Worm (Caenorhabditis elegans) whole organism, mixed stage, embryonic: ENCODE results near the gene coq-5.

Experiments used
- M03D4.4 ChIP-seq: sonication (generic microtip); optimal IDR thresholded peaks from 2 replicates; lab custom pipeline; 2017; ENCODE audit warnings: mild to moderate bottlenecking, missing genetic modification characterization, missing compliant biosample characterization
- bed-3 ChIP-seq: fragments of 200-800 bp; sonication (Bioruptor generic); optimal IDR thresholded peaks from 3 replicates; lab custom pipeline; 2018; ENCODE audit warnings: mild to moderate bottlenecking, missing genetic modification characterization, moderate library complexity, missing compliant biosample characterization
- blmp-1 ChIP-seq: fragments of 150-350 bp; optimal IDR thresholded peaks from 2 replicates; lab custom pipeline; 2014; ENCODE audit warnings: missing biosample characterization, missing genetic modification characterization
- ceh-39 ChIP-seq: fragments of 150-350 bp; optimal IDR thresholded peaks from 2 replicates; lab custom pipeline; 2014; ENCODE audit warnings: missing biosample characterization, missing genetic modification characterization
- ceh-43 ChIP-seq: fragments of 200-800 bp; sonication (Bioruptor generic); optimal IDR thresholded peaks from 2 replicates; lab custom pipeline; 2018; ENCODE audit warnings: mild to moderate bottlenecking, missing genetic modification characterization, moderate library complexity, missing compliant biosample characterization
- ceh-83 ChIP-seq: fragments of 200-800 bp; sonication (Bioruptor generic); optimal IDR thresholded peaks from 2 replicates; lab custom pipeline; 2018; ENCODE audit warnings: mild to moderate bottlenecking, missing genetic modification characterization, missing compliant biosample characterization
- ces-1 ChIP-seq: fragments of 150-350 bp; optimal IDR thresholded peaks from 2 replicates; lab custom pipeline; 2014; ENCODE audit warnings: missing biosample characterization, missing genetic modification reagents, missing genetic modification characterization
- cnd-1 ChIP-seq: fragments of 200-800 bp; sonication (Bioruptor generic); optimal IDR thresholded peaks from 2 replicates; lab custom pipeline; 2018; ENCODE audit warnings: mild to moderate bottlenecking, missing genetic modification characterization, missing compliant biosample characterization
- drap-1 ChIP-seq: fragments of 200-800 bp; sonication (Bioruptor generic); optimal IDR thresholded peaks from 3 replicates; lab custom pipeline; 2018; ENCODE audit warnings: mild to moderate bottlenecking, missing genetic modification characterization, missing compliant biosample characterization
- elt-1 ChIP-seq: sonication (generic microtip); optimal IDR thresholded peaks from 2 replicates; lab custom pipeline; 2017; ENCODE audit warnings: missing genetic modification characterization, mild to moderate bottlenecking, missing compliant biosample characterization, antibody characterized with exemption, moderate library complexity, borderline replicate concordance; ENCODE audit not compliant: insufficient read depth
- flh-1 ChIP-seq: fragments of 200-800 bp; sonication (Bioruptor generic); optimal IDR thresholded peaks from 2 replicates; lab custom pipeline; 2018; ENCODE audit warnings: mild to moderate bottlenecking, missing genetic modification characterization, moderate library complexity, missing compliant biosample characterization
- hlh-1 ChIP-seq: fragments of 150-350 bp; optimal IDR thresholded peaks from 2 replicates; lab custom pipeline; 2014; ENCODE audit warnings: missing biosample characterization, missing genetic modification reagents, missing genetic modification characterization
- lin-13 ChIP-seq: fragments of 150-350 bp; optimal IDR thresholded peaks from 2 replicates; lab custom pipeline; 2014; ENCODE audit warnings: missing biosample characterization, missing genetic modification characterization
- lin-32 ChIP-seq: fragments of 200-800 bp; sonication (Bioruptor generic); optimal IDR thresholded peaks from 2 replicates; lab custom pipeline; 2018; ENCODE audit warnings: mild to moderate bottlenecking, missing genetic modification characterization, missing compliant biosample characterization
- lsy-2 ChIP-seq: fragments of 150-350 bp; optimal IDR thresholded peaks from 2 replicates; lab custom pipeline; 2014; ENCODE audit warnings: missing biosample characterization, missing genetic modification characterization
- mab-5 ChIP-seq: fragments of 150-350 bp; optimal IDR thresholded peaks from 2 replicates; lab custom pipeline; 2014; ENCODE audit warnings: missing biosample characterization, missing genetic modification characterization
- mep-1 ChIP-seq: fragments of 150-350 bp; optimal IDR thresholded peaks from 2 replicates; lab custom pipeline; 2017; ENCODE audit warnings: missing biosample characterization, missing genetic modification reagents, missing genetic modification characterization, inconsistent platforms
- mls-2 ChIP-seq: sonication (generic microtip); optimal IDR thresholded peaks from 2 replicates; lab custom pipeline; 2016; ENCODE audit warnings: mild to moderate bottlenecking, missing genetic modification characterization, moderate library complexity, missing compliant biosample characterization
- nhr-12 ChIP-seq: fragments of 150-350 bp; optimal IDR thresholded peaks from 2 replicates; lab custom pipeline; 2014; ENCODE audit warnings: missing biosample characterization, missing genetic modification characterization
- nhr-2 ChIP-seq: fragments of 150-350 bp; optimal IDR thresholded peaks from 2 replicates; lab custom pipeline; 2014; ENCODE audit warnings: missing biosample characterization, missing genetic modification characterization
- nhr-237 ChIP-seq: fragments of 150-350 bp; optimal IDR thresholded peaks from 2 replicates; lab custom pipeline; 2014; ENCODE audit warnings: missing biosample characterization, missing genetic modification characterization
- nhr-28 ChIP-seq: fragments of 150-350 bp; optimal IDR thresholded peaks from 2 replicates; lab custom pipeline; 2014; ENCODE audit warnings: missing biosample characterization, missing genetic modification characterization
- nhr-76 ChIP-seq: sonication (generic microtip); optimal IDR thresholded peaks from 2 replicates; lab custom pipeline; 2017; ENCODE audit warnings: missing biosample characterization, missing genetic modification characterization
- pha-4 ChIP-seq: fragments of 150-350 bp; optimal IDR thresholded peaks from 2 replicates; lab custom pipeline; 2018; ENCODE audit warnings: missing biosample characterization, missing genetic modification reagents, missing genetic modification characterization
- sem-2 ChIP-seq: fragments of 200-800 bp; sonication (Bioruptor generic); optimal IDR thresholded peaks from 2 replicates; lab custom pipeline; 2018; ENCODE audit warnings: mild to moderate bottlenecking, missing genetic modification characterization, missing compliant biosample characterization
- snpc-4 ChIP-seq: fragments of 150-350 bp; optimal IDR thresholded peaks from 2 replicates; lab custom pipeline; 2014; ENCODE audit warnings: missing biosample characterization, missing genetic modification characterization
- tbx-8 ChIP-seq: fragments of 200-800 bp; sonication (Bioruptor generic); optimal IDR thresholded peaks from 2 replicates; lab custom pipeline; 2018; ENCODE audit warnings: mild to moderate bottlenecking, missing genetic modification characterization, moderate library complexity, missing compliant biosample characterization
- unc-120 ChIP-seq: sonication (generic microtip); optimal IDR thresholded peaks from 2 replicates; lab custom pipeline; 2017; ENCODE audit warnings: missing genetic modification characterization, missing compliant biosample characterization; ENCODE audit not compliant: poor library complexity, severe bottlenecking
- unc-39 ChIP-seq: fragments of 150-350 bp; optimal IDR thresholded peaks from 2 replicates; lab custom pipeline; 2014; ENCODE audit warnings: missing biosample characterization, missing genetic modification characterization
- unc-62 ChIP-seq: fragments of 150-350 bp; optimal IDR thresholded peaks from 2 replicates; lab custom pipeline; 2014; ENCODE audit warnings: missing biosample characterization, missing genetic modification reagents, missing genetic modification characterization
- zip-8 ChIP-seq: fragments of 150-350 bp; optimal IDR thresholded peaks from 2 replicates; lab custom pipeline; 2014; ENCODE audit warnings: missing biosample characterization, missing genetic modification characterization
- ztf-11 ChIP-seq: fragments of 150-350 bp; optimal IDR thresholded peaks from 2 replicates; lab custom pipeline; 2014; ENCODE audit warnings: missing biosample characterization, missing genetic modification characterization

Gene coq-5

DNA sequence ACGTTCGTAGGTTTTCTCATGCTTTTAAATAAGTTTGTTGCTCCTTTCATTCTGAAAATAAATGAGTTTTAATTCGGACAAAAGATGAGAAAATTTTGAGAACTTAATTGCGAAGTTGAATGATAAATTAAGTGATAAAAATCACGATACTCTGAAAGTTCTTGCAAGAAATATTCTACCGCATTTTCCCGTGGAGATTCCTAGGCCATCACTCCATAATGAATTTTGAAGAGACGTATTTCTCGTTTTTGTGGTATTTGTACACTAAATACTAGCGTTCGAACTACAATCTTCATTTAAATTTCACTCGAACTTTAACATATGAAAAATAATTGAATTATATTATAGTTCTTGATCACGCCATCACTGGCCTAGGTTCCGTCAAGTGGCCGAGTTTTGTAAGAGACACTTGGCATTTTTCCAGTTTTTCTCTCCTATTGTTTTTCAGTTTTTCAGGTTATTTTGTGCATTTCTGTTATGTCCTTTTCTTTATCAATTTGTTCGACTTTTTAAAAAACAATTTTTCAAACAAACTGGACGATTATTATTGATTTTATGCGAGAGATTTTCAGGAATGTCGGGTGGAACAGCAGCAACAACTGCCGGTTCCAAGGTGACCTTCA, at the start of gene coq-5, which contains the start of gene ufm-1:
Gene coq-5, minus strand, starts transcription at position 51 of the 623 bp plus-strand sequence.
Gene ufm-1, plus strand, starts transcription at position 573 of the 623 bp plus-strand sequence.
- peak; percentile 10 for TF ChIP-seq ces-1 (GFP tag; lab: Kevin White, UChicago)
- TF ChIP-seq blmp-1 (tag; lab: Kevin White, UChicago), result no peak
- no peak for TF ChIP-seq bed-3
- TF ChIP-seq, all 35 proteins: peak for 1

DNA sequence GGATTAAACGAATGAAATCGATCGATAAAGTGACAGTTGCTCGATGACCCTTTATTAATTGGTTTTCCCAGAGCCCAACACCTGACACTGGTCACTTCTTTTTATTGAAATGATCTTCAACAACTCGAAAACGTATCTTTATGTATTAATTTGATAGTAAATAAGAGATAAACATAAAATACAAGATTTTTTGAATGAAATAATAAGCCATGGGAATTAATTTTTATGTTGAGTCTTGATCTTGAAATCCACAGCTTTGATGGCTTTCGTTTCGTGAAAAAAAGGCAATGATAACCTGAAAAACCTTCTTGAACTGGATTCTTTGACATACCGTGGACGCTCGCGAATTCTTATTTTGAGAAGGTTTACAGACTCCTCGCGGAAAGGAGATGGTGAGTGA, 49.3 kb upstream of the coq-5 start, which contains the start of gene pcp-5:
Gene pcp-5, minus strand, starts transcription at position 101 of the 400 bp plus-strand sequence.
- TF ChIP-seq snpc-4 (no peak), hlh-1 (tag; lab: Kevin White, UChicago) (peak; percentile 83), ceh-39 (tag; lab: Kevin White, UChicago) (peak; percentile 45), unc-62 (GFP tag; lab: Kevin White, UChicago) (peak; percentile 28), blmp-1 (tag; lab: Kevin White, UChicago) (no peak)

ce11 chrIII:7903427-7903826, 45.2 kb upstream of the coq-5 start:
- TF ChIP-seq nhr-28 (tag; lab: Kevin White, UChicago) (no peak), unc-120 (tag; lab: Kevin White, UChicago) (no peak), tbx-8 (no peak), drap-1 (no peak), hlh-1 (tag; lab: Kevin White, UChicago) (no peak), unc-39 (tag; lab: Kevin White, UChicago) (no peak), unc-62 (GFP tag; lab: Kevin White, UChicago) (no peak), zip-8 (tag; lab: Kevin White, UChicago) (no peak), nhr-2 (no peak), lsy-2 (tag; lab: Kevin White, UChicago) (no peak)

- TF ChIP-seq snpc-4 (no peak), bed-3 (no peak), mab-5 (tag; lab: Kevin White, UChicago) (no peak), nhr-237 (tag; lab: Kevin White, UChicago) (no peak), hlh-1 (tag; lab: Kevin White, UChicago) (no peak), unc-62 (GFP tag; lab: Kevin White, UChicago) (no peak), nhr-28 (tag; lab: Kevin White, UChicago) (no peak), flh-1 (GFP tag; lab: Kevin White, UChicago) (no peak), elt-1 (tag; lab: Kevin White, UChicago) (no peak), ceh-83 (GFP tag; lab: Kevin White, UChicago) (no peak), sem-2 (no peak), ceh-39 (tag; lab: Kevin White, UChicago) (no peak), lsy-2 (tag; lab: Kevin White, UChicago) (no peak), nhr-12 (tag; lab: Kevin White, UChicago) (no peak), drap-1 (no peak), lin-32 (GFP tag; lab: Kevin White, UChicago) (no peak)
Observed at ce11 chrIII:7900733-7901132, 42.5 kb upstream of the coq-5 start, which contains the start of gene best-24. Gene best-24 (plus strand): TSS chrIII:7901033.

DNA sequence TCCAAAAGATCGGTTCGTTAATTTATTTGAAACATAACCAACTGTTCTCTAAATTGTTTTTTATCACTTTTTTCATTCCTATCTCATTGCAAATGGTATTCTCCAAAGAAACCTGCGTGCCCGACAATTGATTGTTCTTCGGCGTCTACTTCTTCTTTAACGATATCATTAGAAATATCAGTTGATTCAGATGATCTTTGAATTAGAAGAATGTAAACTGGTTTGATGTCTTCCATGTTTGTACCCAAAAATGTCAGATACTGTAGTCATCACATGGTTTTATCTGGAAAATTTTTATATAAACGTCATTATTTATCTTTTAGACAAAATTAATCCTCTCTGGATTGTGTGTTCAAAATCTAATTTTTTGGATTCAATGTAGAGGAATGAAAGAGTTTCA, 39.5 kb upstream of the coq-5 start:
- no peak for TF ChIP-seq nhr-12 (tag; lab: Kevin White, UChicago)
- TF ChIP-seq elt-1 (tag; lab: Kevin White, UChicago), result no peak
- TF ChIP-seq ceh-39 (tag; lab: Kevin White, UChicago), result no peak
- TF ChIP-seq drap-1, result no peak
- TF ChIP-seq lin-13 (tag; lab: Kevin White, UChicago), result no peak
- no peak for TF ChIP-seq sem-2
- TF ChIP-seq tbx-8, result no peak
- no peak for TF ChIP-seq pha-4 (tag; lab: Kevin White, UChicago)
- no peak for TF ChIP-seq hlh-1 (tag; lab: Kevin White, UChicago)
- no peak for TF ChIP-seq snpc-4

ce11 chrIII:7896925-7897324, 38.7 kb upstream of the coq-5 start, which contains the start of gene ZK688.10:
Gene ZK688.10 (minus strand): TSS chrIII:7897025.
- TF ChIP-seq blmp-1 (tag; lab: Kevin White, UChicago), result no peak
- TF ChIP-seq ceh-39 (tag; lab: Kevin White, UChicago), result no peak
- no peak for TF ChIP-seq nhr-12 (tag; lab: Kevin White, UChicago)
- no peak for TF ChIP-seq zip-8 (tag; lab: Kevin White, UChicago)
- no peak for TF ChIP-seq unc-120 (tag; lab: Kevin White, UChicago)
- no peak for TF ChIP-seq lsy-2 (tag; lab: Kevin White, UChicago)
- TF ChIP-seq elt-1 (tag; lab: Kevin White, UChicago), result no peak
- no peak for TF ChIP-seq mls-2
- TF ChIP-seq flh-1 (GFP tag; lab: Kevin White, UChicago), result no peak
- TF ChIP-seq nhr-76, result no peak
- no peak for TF ChIP-seq ceh-83 (GFP tag; lab: Kevin White, UChicago)
- no peak for TF ChIP-seq cnd-1 (tag; lab: Kevin White, UChicago)
- no peak for TF ChIP-seq mep-1 (tag; lab: Kevin White, UChicago)
- no peak for TF ChIP-seq sem-2
- TF ChIP-seq ztf-11, result no peak
- no peak for TF ChIP-seq M03D4.4 (tag; lab: Kevin White, UChicago)
- TF ChIP-seq ceh-43, result no peak
- TF ChIP-seq nhr-28 (tag; lab: Kevin White, UChicago), result no peak
